Fruit fly (Drosophila melanogaster) whole organism, embryonic: ENCODE measurements around the gene CG14427.
A peak's percentile ranks its signal among the peaks of the same experiment; 100 is the strongest.

ENCODE experiments used
- CG10321 ChIP-seq: fragments of 200-800 bp; sonication (Bioruptor generic); IDR thresholded peaks from 2 replicates; pipeline ENCODE4 v1.3.6; 2022; ENCODE audit warnings: missing biosample characterization, missing genetic modification characterization
- CG10462 ChIP-seq: fragments of 200-800 bp; sonication (Bioruptor generic); optimal IDR thresholded peaks from 2 replicates; lab custom pipeline; 2016; ENCODE audit warnings: missing biosample characterization, missing genetic modification characterization
- CG13287 ChIP-seq: fragments of 200-800 bp; sonication (Bioruptor generic); IDR thresholded peaks from 2 replicates; pipeline ENCODE4 v1.3.6; 2022; ENCODE audit warnings: missing biosample characterization, missing genetic modification characterization; ENCODE audit not compliant: partially characterized antibody
- CG14667 ChIP-seq: fragments of 200-800 bp; sonication (Bioruptor generic); IDR thresholded peaks from 2 replicates; pipeline ENCODE4 v1.3.6; 2022; ENCODE audit warnings: missing biosample characterization, missing genetic modification characterization
- CG15479 ChIP-seq: fragments of 200-800 bp; sonication (Bioruptor generic); optimal IDR thresholded peaks from 3 replicates; lab custom pipeline; 2019; ENCODE audit warnings: missing biosample characterization, mild to moderate bottlenecking, missing genetic modification characterization, moderate library complexity
- CG17361 ChIP-seq: fragments of 200-800 bp; sonication (Bioruptor generic); IDR thresholded peaks from 3 replicates; pipeline ENCODE4 v1.3.6; 2022; ENCODE audit warnings: missing biosample characterization, missing genetic modification characterization
- CG17385 ChIP-seq: fragments of 200-800 bp; sonication (Bioruptor generic); optimal IDR thresholded peaks from 3 replicates; lab custom pipeline; 2018; ENCODE audit warnings: missing biosample characterization, mild to moderate bottlenecking, missing genetic modification characterization
- CG17802 ChIP-seq: fragments of 200-800 bp; sonication (Bioruptor generic); optimal IDR thresholded peaks from 2 replicates; lab custom pipeline; 2018; ENCODE audit warnings: missing biosample characterization, mild to moderate bottlenecking, missing genetic modification characterization, moderate library complexity
- CG17912 ChIP-seq: fragments of 200-800 bp; sonication (Bioruptor generic); optimal IDR thresholded peaks from 2 replicates; lab custom pipeline; 2018; ENCODE audit warnings: missing biosample characterization, mild to moderate bottlenecking, missing genetic modification characterization
- CG2129 ChIP-seq: fragments of 200-800 bp; sonication (Bioruptor generic); IDR thresholded peaks from 2 replicates; pipeline ENCODE4 v1.3.6; 2022; ENCODE audit warnings: missing biosample characterization, missing genetic modification characterization; ENCODE audit not compliant: partially characterized antibody
- CG3163 ChIP-seq: fragments of 200-800 bp; sonication (Bioruptor generic); optimal IDR thresholded peaks from 3 replicates; lab custom pipeline; 2016; ENCODE audit warnings: missing biosample characterization, missing genetic modification characterization
- CG4820 ChIP-seq: fragments of 200-800 bp; sonication (Bioruptor generic); optimal IDR thresholded peaks from 3 replicates; lab custom pipeline; 2016; ENCODE audit warnings: missing biosample characterization, missing genetic modification characterization
- CG6791 ChIP-seq: fragments of 200-800 bp; sonication (Bioruptor generic); IDR thresholded peaks from 3 replicates; pipeline ENCODE4 v1.3.6; 2022; ENCODE audit warnings: missing biosample characterization, missing genetic modification characterization; ENCODE audit not compliant: partially characterized antibody
- CG6854 ChIP-seq: fragments of 200-800 bp; sonication (Bioruptor generic); optimal IDR thresholded peaks from 3 replicates; lab custom pipeline; 2017; ENCODE audit warnings: missing biosample characterization, mild to moderate bottlenecking, missing genetic modification characterization
- CG7786 ChIP-seq: fragments of 200-800 bp; sonication (Bioruptor generic); optimal IDR thresholded peaks from 2 replicates; lab custom pipeline; 2016; ENCODE audit warnings: missing biosample characterization, missing genetic modification characterization
- CG9437 ChIP-seq: fragments of 200-800 bp; sonication (Bioruptor generic); optimal IDR thresholded peaks from 2 replicates; lab custom pipeline; 2018; ENCODE audit warnings: missing biosample characterization, mild to moderate bottlenecking, missing genetic modification characterization
- Dbx ChIP-seq: fragments of 200-800 bp; sonication (Bioruptor generic); IDR thresholded peaks from 3 replicates; pipeline ENCODE4 v1.3.6; 2022; ENCODE audit warnings: missing biosample characterization, missing genetic modification characterization
- Doc2 ChIP-seq: fragments of 200-800 bp; sonication (Bioruptor generic); IDR thresholded peaks from 2 replicates; pipeline ENCODE4 v1.3.6; 2022; ENCODE audit warnings: missing biosample characterization, missing genetic modification characterization
- Drgx ChIP-seq: fragments of 200-800 bp; sonication (Bioruptor generic); IDR thresholded peaks from 2 replicates; pipeline ENCODE4 v1.3.6; 2022; ENCODE audit warnings: missing biosample characterization, missing genetic modification characterization
- Gug ChIP-seq: fragments of 200-800 bp; sonication (Bioruptor generic); IDR thresholded peaks from 4 replicates; pipeline ENCODE4 v1.3.6; 2022; ENCODE audit warnings: missing biosample characterization, missing genetic modification characterization
- Hr78 ChIP-seq, 2 experiments: fragments of 200-800 bp in 1 of 2; fragments of >200 bp in 1 of 2; sonication (Bioruptor generic) in 1 of 2; optimal IDR thresholded peaks; 2 replicates each; lab custom pipeline; 2017 to 2019; ENCODE audit warnings: missing biosample characterization in 2 of 2, missing genetic modification characterization in 2 of 2, mild to moderate bottlenecking in 1 of 2, moderate library complexity in 1 of 2
- Nf-YA ChIP-seq: fragments of 200-800 bp; sonication (Bioruptor generic); IDR thresholded peaks from 2 replicates; pipeline ENCODE4 v1.3.6; 2022; ENCODE audit warnings: missing biosample characterization, missing genetic modification characterization
- Oaz ChIP-seq: fragments of 200-800 bp; sonication (Bioruptor generic); IDR thresholded peaks from 2 replicates; pipeline ENCODE4 v1.3.6; 2022; ENCODE audit warnings: missing biosample characterization, missing genetic modification characterization
- Ptx1 ChIP-seq: fragments of 200-800 bp; sonication (Bioruptor generic); IDR thresholded peaks from 2 replicates; pipeline ENCODE4 v1.3.6; 2022; ENCODE audit warnings: missing biosample characterization, missing genetic modification characterization
- Spps ChIP-seq: fragments of 200-800 bp; sonication (Bioruptor generic); optimal IDR thresholded peaks from 2 replicates; lab custom pipeline; 2018; ENCODE audit warnings: missing biosample characterization, mild to moderate bottlenecking, missing genetic modification characterization
- Taf1 ChIP-seq: fragments of 200-800 bp; sonication (Bioruptor generic); IDR thresholded peaks from 2 replicates; pipeline ENCODE4 v1.3.6; 2022; ENCODE audit warnings: missing biosample characterization, missing genetic modification characterization
- Tbp ChIP-seq: fragments of >200 bp; optimal IDR thresholded peaks from 2 replicates; lab custom pipeline; 2018; ENCODE audit warnings: missing biosample characterization, missing genetic modification characterization
- abd-A ChIP-seq: fragments of 200-800 bp; sonication (Bioruptor generic); optimal IDR thresholded peaks from 3 replicates; lab custom pipeline; 2019; ENCODE audit warnings: missing biosample characterization, mild to moderate bottlenecking, missing genetic modification characterization, moderate library complexity
- bab2 ChIP-seq: fragments of 200-800 bp; sonication (Bioruptor generic); optimal IDR thresholded peaks from 2 replicates; lab custom pipeline; 2016; ENCODE audit warnings: missing biosample characterization, missing genetic modification characterization
- bigmax ChIP-seq: fragments of 200-800 bp; sonication (Bioruptor generic); optimal IDR thresholded peaks from 2 replicates; lab custom pipeline; 2018; ENCODE audit warnings: missing biosample characterization, mild to moderate bottlenecking, missing genetic modification characterization
- cad ChIP-seq: fragments of >200 bp; optimal IDR thresholded peaks from 2 replicates; lab custom pipeline; 2017; ENCODE audit warnings: missing biosample characterization, missing genetic modification characterization
- chinmo ChIP-seq: fragments of 200-800 bp; sonication (Bioruptor generic); IDR thresholded peaks from 4 replicates; pipeline ENCODE4 v1.3.6; 2022; ENCODE audit warnings: missing biosample characterization, missing genetic modification characterization; ENCODE audit not compliant: partially characterized antibody
- ci ChIP-seq: fragments of 200-800 bp; sonication (Bioruptor generic); IDR thresholded peaks from 3 replicates; pipeline ENCODE4 v1.3.6; 2022; ENCODE audit warnings: missing biosample characterization, missing genetic modification characterization
- ems ChIP-seq: fragments of 200-800 bp; sonication (Bioruptor generic); optimal IDR thresholded peaks from 3 replicates; lab custom pipeline; 2016; ENCODE audit warnings: missing biosample characterization, missing genetic modification characterization
- eve ChIP-seq, 2 experiments: fragments of >200 bp; optimal IDR thresholded peaks; 2 replicates each; lab custom pipeline; 2017; ENCODE audit warnings: missing biosample characterization in 2 of 2, missing genetic modification characterization in 2 of 2
- gce ChIP-seq: fragments of 200-800 bp; sonication (Bioruptor generic); IDR thresholded peaks from 3 replicates; pipeline ENCODE4 v1.3.6; 2022; ENCODE audit warnings: missing biosample characterization, missing genetic modification characterization
- gem ChIP-seq: fragments of 200-800 bp; sonication (Bioruptor generic); optimal IDR thresholded peaks from 2 replicates; lab custom pipeline; 2019; ENCODE audit warnings: missing biosample characterization, mild to moderate bottlenecking, missing genetic modification characterization, moderate library complexity
- gsb-n ChIP-seq: fragments of 200-800 bp; sonication (Bioruptor generic); optimal IDR thresholded peaks from 3 replicates; lab custom pipeline; 2018; ENCODE audit warnings: missing biosample characterization, mild to moderate bottlenecking, missing genetic modification characterization
- hb ChIP-seq: fragments of 200-800 bp; sonication (Bioruptor generic); IDR thresholded peaks from 3 replicates; pipeline ENCODE4 v1.3.6; 2022; ENCODE audit warnings: missing biosample characterization, missing genetic modification characterization; ENCODE audit not compliant: partially characterized antibody
- kay ChIP-seq: fragments of 200-800 bp; sonication (Bioruptor generic); optimal IDR thresholded peaks from 2 replicates; lab custom pipeline; 2016; ENCODE audit warnings: missing biosample characterization, missing genetic modification characterization
- kni ChIP-seq: fragments of 200-800 bp; sonication (Bioruptor generic); optimal IDR thresholded peaks from 3 replicates; lab custom pipeline; 2017; ENCODE audit warnings: mild to moderate bottlenecking, missing biosample characterization, missing genetic modification reagents, missing genetic modification characterization
- nau ChIP-seq: fragments of 200-800 bp; sonication (Bioruptor generic); optimal IDR thresholded peaks from 3 replicates; lab custom pipeline; 2017; ENCODE audit warnings: missing biosample characterization, mild to moderate bottlenecking, missing genetic modification characterization, missing genetic modification reagents
- oc ChIP-seq: fragments of 200-800 bp; sonication (Bioruptor generic); optimal IDR thresholded peaks from 2 replicates; lab custom pipeline; 2018; ENCODE audit warnings: missing biosample characterization, mild to moderate bottlenecking, missing genetic modification characterization, moderate library complexity
- pum ChIP-seq: fragments of 200-800 bp; sonication (Bioruptor generic); optimal IDR thresholded peaks from 2 replicates; lab custom pipeline; 2016; ENCODE audit warnings: missing biosample characterization, missing genetic modification characterization
- rib ChIP-seq: fragments of 200-800 bp; sonication (Bioruptor generic); IDR thresholded peaks from 2 replicates; pipeline ENCODE4 v1.3.6; 2022; ENCODE audit warnings: missing biosample characterization, missing genetic modification characterization
- shn ChIP-seq: fragments of 200-800 bp; sonication (Bioruptor generic); optimal IDR thresholded peaks from 3 replicates; lab custom pipeline; 2016; ENCODE audit warnings: missing biosample characterization, missing genetic modification characterization
- sqz ChIP-seq: fragments of 200-800 bp; sonication (Bioruptor generic); optimal IDR thresholded peaks from 3 replicates; lab custom pipeline; 2018; ENCODE audit warnings: missing biosample characterization, mild to moderate bottlenecking, missing genetic modification characterization
- tll ChIP-seq, 2 experiments: fragments of 200-800 bp in 1 of 2; fragments of >200 bp in 1 of 2; sonication (Bioruptor generic) in 1 of 2; optimal IDR thresholded peaks; 2 replicates each; lab custom pipeline; 2017 to 2019; ENCODE audit warnings: missing biosample characterization in 2 of 2, missing genetic modification characterization in 2 of 2, mild to moderate bottlenecking in 1 of 2, moderate library complexity in 1 of 2
- zen ChIP-seq: fragments of 200-800 bp; sonication (Bioruptor generic); optimal IDR thresholded peaks from 3 replicates; lab custom pipeline; 2018; ENCODE audit warnings: missing biosample characterization, mild to moderate bottlenecking, missing genetic modification characterization, moderate library complexity

Gene CG14427

dm6 chrX:7040205-7040866 is at the start of gene CG14427:
Gene CG14427, plus strand, starts transcription at chrX:7040603.
- TF ChIP-seq cad (peak; percentile 94), zen (tag; lab: Kevin White, UChicago) (peak; percentile 19), CG15479 (peak; percentile 87), CG10321 (no peak), nau (GFP tag; lab: Kevin White, UChicago) (no peak), tll (GFP tag; optimal IDR thresholded peaks at IDR 0.05; lab: Kevin White, UChicago) (peak in 1 of 2 experiments; percentile 55)

- TF ChIP-seq CG4820 (GFP tag; lab: Kevin White, UChicago), result no peak
- TF ChIP-seq abd-A (tag; lab: Kevin White, UChicago), result peak; percentile 23
- no peak for TF ChIP-seq Gug (GFP tag; lab: Robert Waterston, UW)
- TF ChIP-seq Dbx (GFP tag; lab: Robert Waterston, UW), result no peak
- TF ChIP-seq gce (GFP tag; lab: Robert Waterston, UW), result no peak
- no peak for TF ChIP-seq CG7786 (GFP tag; lab: Kevin White, UChicago)
- TF ChIP-seq ems, result no peak
- no peak for TF ChIP-seq shn (GFP tag; lab: Kevin White, UChicago)
- no peak for TF ChIP-seq kay (GFP tag; lab: Kevin White, UChicago)
- no peak for TF ChIP-seq CG6854 (GFP tag; lab: Kevin White, UChicago)
- no peak for TF ChIP-seq Drgx
- TF ChIP-seq kni, result peak; percentile 46
- TF ChIP-seq CG3163 (GFP tag; lab: Kevin White, UChicago), result no peak
- TF ChIP-seq CG17912 (GFP tag; lab: Kevin White, UChicago), result no peak
- no peak for TF ChIP-seq CG17802 (tag; lab: Kevin White, UChicago)
- 0 out of 4 replicates have a peak, but pooled peaks have one; percentile 25 for TF ChIP-seq chinmo (GFP tag; lab: Robert Waterston, UW)
- no peak for TF ChIP-seq gem (tag; lab: Kevin White, UChicago)
- no peak for TF ChIP-seq Oaz (GFP tag; lab: Robert Waterston, UW)
- TF ChIP-seq CG6791 (GFP tag; lab: Robert Waterston, UW), result no peak
- TF ChIP-seq CG2129 (GFP tag; lab: Robert Waterston, UW), result no peak
- TF ChIP-seq oc (tag; lab: Kevin White, UChicago), result peak; percentile 33
- TF ChIP-seq Hr78 (GFP tag; optimal IDR thresholded peaks at IDR 0.05; lab: Kevin White, UChicago), result peak in 1 of 2 experiments; percentile 19
- TF ChIP-seq CG9437 (GFP tag; lab: Kevin White, UChicago), result no peak
- no peak for TF ChIP-seq pum (GFP tag; lab: Kevin White, UChicago)
- no peak for TF ChIP-seq rib (GFP tag; lab: Robert Waterston, UW)
- peak; percentile 71 for TF ChIP-seq sqz (GFP tag; lab: Kevin White, UChicago)
- no peak for TF ChIP-seq CG10321
- no peak for TF ChIP-seq CG15479
- TF ChIP-seq CG10462 (GFP tag; lab: Kevin White, UChicago), result no peak
- no peak for TF ChIP-seq bigmax (GFP tag; lab: Kevin White, UChicago)
- no peak for TF ChIP-seq gsb-n (tag; lab: Kevin White, UChicago)
- TF ChIP-seq Spps (tag; lab: Kevin White, UChicago), result no peak
- no peak for TF ChIP-seq CG13287 (GFP tag; lab: Robert Waterston, UW)
- no peak for TF ChIP-seq CG17385 (GFP tag; lab: Kevin White, UChicago)
- no peak for TF ChIP-seq CG14667 (GFP tag; lab: Robert Waterston, UW)
- no peak for TF ChIP-seq ci (GFP tag; lab: Robert Waterston, UW)
- no peak for TF ChIP-seq hb (GFP tag; lab: Robert Waterston, UW)
- no peak for TF ChIP-seq Ptx1
- no peak for TF ChIP-seq Nf-YA (GFP tag; lab: Robert Waterston, UW)
- no peak for TF ChIP-seq Doc2 (GFP tag; lab: Robert Waterston, UW)
- no peak for TF ChIP-seq bab2 (GFP tag; lab: Kevin White, UChicago)
- no peak for TF ChIP-seq CG17361 (GFP tag; lab: Robert Waterston, UW)
- no peak for TF ChIP-seq eve (GFP tag; optimal IDR thresholded peaks at IDR 0.05; lab: Kevin White, UChicago)
- TF ChIP-seq Tbp (GFP tag; lab: Kevin White, UChicago), result no peak
- TF ChIP-seq Taf1 (GFP tag; lab: Robert Waterston, UW), result no peak
Measured at dm6 chrX:6991286-6991685, 49.1 kb upstream of the CG14427 start, which contains the start of gene ogre. Gene ogre, minus strand, starts transcription at chrX:6991318.
